Fruit fly (Drosophila melanogaster) whole organism, embryonic: ENCODE results near the gene VhaM9.7-b.

ENCODE experiments used
- C15 ChIP-seq: fragments of 200-800 bp; sonication (Bioruptor generic); IDR thresholded peaks from 3 replicates; pipeline ENCODE4 v1.3.6; 2022; ENCODE audit warnings: missing biosample characterization, missing genetic modification characterization
- CG11398 ChIP-seq: fragments of 200-800 bp; sonication (Bioruptor generic); optimal IDR thresholded peaks from 2 replicates; lab custom pipeline; 2016; ENCODE audit warnings: missing biosample characterization, missing genetic modification characterization
- CG12659 ChIP-seq: fragments of 200-800 bp; sonication (Bioruptor generic); optimal IDR thresholded peaks from 3 replicates; lab custom pipeline; 2017; ENCODE audit warnings: mild to moderate bottlenecking, missing biosample characterization, missing genetic modification reagents, missing genetic modification characterization
- CG14965 ChIP-seq: fragments of 200-800 bp; sonication (Bioruptor generic); optimal IDR thresholded peaks from 2 replicates; lab custom pipeline; 2016; ENCODE audit warnings: missing biosample characterization, missing genetic modification characterization, borderline replicate concordance
- CG15269 ChIP-seq: fragments of 200-800 bp; sonication (Bioruptor generic); optimal IDR thresholded peaks from 2 replicates; lab custom pipeline; 2018; ENCODE audit warnings: missing biosample characterization, mild to moderate bottlenecking, missing genetic modification characterization, moderate library complexity
- CG16815 ChIP-seq: fragments of 200-800 bp; sonication (Bioruptor generic); optimal IDR thresholded peaks from 3 replicates; lab custom pipeline; 2017; ENCODE audit warnings: missing biosample characterization, mild to moderate bottlenecking, missing genetic modification characterization
- CG1792 ChIP-seq: fragments of 200-800 bp; sonication (Bioruptor generic); optimal IDR thresholded peaks from 2 replicates; lab custom pipeline; 2016; ENCODE audit warnings: missing biosample characterization, missing genetic modification characterization
- CG18599 ChIP-seq: fragments of 200-800 bp; sonication (Bioruptor generic); optimal IDR thresholded peaks from 3 replicates; lab custom pipeline; 2017; ENCODE audit warnings: missing biosample characterization, missing genetic modification characterization, mild to moderate bottlenecking, moderate library complexity, missing genetic modification reagents
- CG2712 ChIP-seq: fragments of 200-800 bp; optimal IDR thresholded peaks from 3 replicates; lab custom pipeline; 2019; ENCODE audit warnings: missing biosample characterization, mild to moderate bottlenecking, missing genetic modification characterization, moderate library complexity
- CG3065 ChIP-seq: fragments of 200-800 bp; sonication (Bioruptor generic); optimal IDR thresholded peaks from 2 replicates; lab custom pipeline; 2016; ENCODE audit warnings: missing biosample characterization, missing genetic modification characterization
- CG31365 ChIP-seq: fragments of 200-800 bp; sonication (Bioruptor generic); optimal IDR thresholded peaks from 2 replicates; lab custom pipeline; 2018; ENCODE audit warnings: missing biosample characterization, mild to moderate bottlenecking, missing genetic modification characterization
- CG32772 ChIP-seq: fragments of 200-800 bp; sonication (Bioruptor generic); IDR thresholded peaks from 2 replicates; pipeline ENCODE4 v1.3.6; 2022; ENCODE audit warnings: missing biosample characterization, missing genetic modification characterization
- CG34224 ChIP-seq: fragments of 200-800 bp; sonication (Bioruptor generic); IDR thresholded peaks from 3 replicates; pipeline ENCODE4 v1.3.6; 2022; ENCODE audit warnings: missing biosample characterization, missing genetic modification characterization; ENCODE audit not compliant: partially characterized antibody
- CG43689 ChIP-seq: fragments of 200-800 bp; sonication (Bioruptor generic); IDR thresholded peaks from 2 replicates; pipeline ENCODE4 v1.3.6; 2022; ENCODE audit warnings: missing biosample characterization, missing genetic modification characterization
- CG4707 ChIP-seq: fragments of 200-800 bp; sonication (Bioruptor generic); optimal IDR thresholded peaks from 2 replicates; lab custom pipeline; 2018; ENCODE audit warnings: missing biosample characterization, mild to moderate bottlenecking, missing genetic modification characterization, moderate library complexity
- CG7271 ChIP-seq: fragments of 200-800 bp; sonication (Bioruptor generic); optimal IDR thresholded peaks from 2 replicates; lab custom pipeline; 2018; ENCODE audit warnings: missing biosample characterization, mild to moderate bottlenecking, missing genetic modification characterization, moderate library complexity
- CG7357 ChIP-seq: fragments of 200-800 bp; sonication (Bioruptor generic); IDR thresholded peaks from 3 replicates; pipeline ENCODE4 v1.3.6; 2022; ENCODE audit warnings: missing biosample characterization, missing genetic modification characterization
- CG7987 ChIP-seq: fragments of 200-800 bp; sonication (Bioruptor generic); optimal IDR thresholded peaks from 2 replicates; lab custom pipeline; 2018; ENCODE audit warnings: missing biosample characterization, mild to moderate bottlenecking, missing genetic modification characterization, moderate library complexity
- CG8089 ChIP-seq: fragments of 200-800 bp; sonication (Bioruptor generic); optimal IDR thresholded peaks from 3 replicates; lab custom pipeline; 2016; ENCODE audit warnings: missing biosample characterization, missing genetic modification characterization
- CG8478 ChIP-seq: fragments of >200 bp; optimal IDR thresholded peaks from 2 replicates; lab custom pipeline; 2018
- CG9932 ChIP-seq: fragments of 200-800 bp; sonication (Bioruptor generic); IDR thresholded peaks from 2 replicates; pipeline ENCODE4 v1.3.6; 2022; ENCODE audit warnings: missing biosample characterization, missing genetic modification characterization
- CkIIα-i1 ChIP-seq: fragments of 200-800 bp; sonication (Bioruptor generic); IDR thresholded peaks from 2 replicates; pipeline ENCODE4 v1.3.6; 2022; ENCODE audit warnings: missing biosample characterization, missing genetic modification characterization
- Dfd ChIP-seq, 2 experiments: fragments of >200 bp; optimal IDR thresholded peaks; 2 replicates each; lab custom pipeline; 2017; ENCODE audit warnings: missing biosample characterization in 2 of 2, missing genetic modification characterization in 2 of 2
- Doc2 ChIP-seq: fragments of 200-800 bp; sonication (Bioruptor generic); IDR thresholded peaks from 2 replicates; pipeline ENCODE4 v1.3.6; 2022; ENCODE audit warnings: missing biosample characterization, missing genetic modification characterization
- Fer3 ChIP-seq: fragments of 200-800 bp; sonication (Bioruptor generic); optimal IDR thresholded peaks from 2 replicates; lab custom pipeline; 2018; ENCODE audit warnings: missing biosample characterization, mild to moderate bottlenecking, missing genetic modification characterization, moderate library complexity
- Gsc ChIP-seq: fragments of 200-800 bp; sonication (Bioruptor generic); IDR thresholded peaks from 2 replicates; pipeline ENCODE4 v1.3.6; 2022; ENCODE audit warnings: missing biosample characterization, missing genetic modification characterization
- Meics ChIP-seq: fragments of 200-800 bp; sonication (Bioruptor generic); optimal IDR thresholded peaks from 2 replicates; lab custom pipeline; 2017; ENCODE audit warnings: missing biosample characterization, mild to moderate bottlenecking, missing genetic modification characterization
- Neu2 ChIP-seq: fragments of 200-800 bp; sonication (Bioruptor generic); optimal IDR thresholded peaks from 3 replicates; lab custom pipeline; 2016; ENCODE audit warnings: missing biosample characterization, missing genetic modification characterization, borderline replicate concordance
- NfI ChIP-seq: fragments of 200-800 bp; sonication (Bioruptor generic); optimal IDR thresholded peaks from 3 replicates; lab custom pipeline; 2018; ENCODE audit warnings: missing biosample characterization, mild to moderate bottlenecking, missing genetic modification characterization, moderate library complexity
- Optix ChIP-seq: fragments of 200-800 bp; sonication (Bioruptor generic); IDR thresholded peaks from 3 replicates; pipeline ENCODE4 v1.3.6; 2022; ENCODE audit warnings: missing biosample characterization, missing genetic modification characterization
- Six4 ChIP-seq: fragments of 200-800 bp; sonication (Bioruptor generic); optimal IDR thresholded peaks from 2 replicates; lab custom pipeline; 2016; ENCODE audit warnings: missing biosample characterization, missing genetic modification characterization
- Ssrp ChIP-seq: fragments of 200-800 bp; sonication (Bioruptor generic); optimal IDR thresholded peaks from 2 replicates; lab custom pipeline; 2018; ENCODE audit warnings: missing biosample characterization, mild to moderate bottlenecking, missing genetic modification characterization, moderate library complexity
- ase ChIP-seq: fragments of 200-800 bp; sonication (Bioruptor generic); IDR thresholded peaks from 3 replicates; pipeline ENCODE4 v1.3.6; 2022; ENCODE audit warnings: missing biosample characterization, missing genetic modification characterization
- cas ChIP-seq: fragments of 200-800 bp; sonication (Bioruptor generic); IDR thresholded peaks from 2 replicates; pipeline ENCODE4 v1.3.6; 2022; ENCODE audit warnings: missing biosample characterization, missing genetic modification characterization
- croc ChIP-seq: fragments of 200-800 bp; sonication (Bioruptor generic); conservative IDR thresholded peaks from 3 replicates; pipeline ENCODE4 v1.3.6; 2022; ENCODE audit warnings: missing biosample characterization, missing genetic modification characterization
- hb ChIP-seq: fragments of 200-800 bp; sonication (Bioruptor generic); IDR thresholded peaks from 3 replicates; pipeline ENCODE4 v1.3.6; 2022; ENCODE audit warnings: missing biosample characterization, missing genetic modification characterization; ENCODE audit not compliant: partially characterized antibody
- ind ChIP-seq: fragments of 200-800 bp; sonication (Bioruptor generic); optimal IDR thresholded peaks from 3 replicates; lab custom pipeline; 2016; ENCODE audit warnings: missing biosample characterization, missing genetic modification characterization
- insv ChIP-seq, 2 experiments: fragments of 200-800 bp; sonication (Bioruptor generic); optimal IDR thresholded peaks; 3 replicates each; lab custom pipeline; 2016 to 2018; ENCODE audit warnings: missing biosample characterization in 2 of 2, missing genetic modification characterization in 2 of 2
- luna ChIP-seq: fragments of 200-800 bp; sonication (Bioruptor generic); optimal IDR thresholded peaks from 2 replicates; lab custom pipeline; 2016; ENCODE audit warnings: missing biosample characterization, missing genetic modification characterization
- nerfin-1 ChIP-seq: fragments of 200-800 bp; sonication (Bioruptor generic); optimal IDR thresholded peaks from 3 replicates; lab custom pipeline; 2019; ENCODE audit warnings: missing biosample characterization, mild to moderate bottlenecking, missing genetic modification characterization, moderate library complexity
- oc ChIP-seq: fragments of 200-800 bp; sonication (Bioruptor generic); optimal IDR thresholded peaks from 2 replicates; lab custom pipeline; 2018; ENCODE audit warnings: missing biosample characterization, mild to moderate bottlenecking, missing genetic modification characterization, moderate library complexity
- org-1 ChIP-seq: fragments of 200-800 bp; sonication (Bioruptor generic); optimal IDR thresholded peaks from 2 replicates; lab custom pipeline; 2017; ENCODE audit warnings: missing biosample characterization, missing genetic modification characterization
- pnt ChIP-seq: fragments of 200-800 bp; sonication (Bioruptor generic); optimal IDR thresholded peaks from 3 replicates; lab custom pipeline; 2016; ENCODE audit warnings: missing biosample characterization, missing genetic modification characterization
- prd ChIP-seq, 3 experiments: fragments of >200 bp in 2 of 3; fragments of 200-800 bp in 1 of 3; sonication (Bioruptor generic) in 1 of 3; optimal IDR thresholded peaks in 2 of 3; IDR thresholded peaks in 1 of 3; 2 replicates in 2 of 3; 3 replicates in 1 of 3; pipeline versions ENCODE4 v1.3.6 to Lab custom; 2017 to 2022; ENCODE audit warnings: missing biosample characterization in 1 of 3, missing genetic modification characterization in 1 of 3
- sisA ChIP-seq: fragments of 200-800 bp; sonication (Bioruptor generic); IDR thresholded peaks from 2 replicates; pipeline ENCODE4 v1.3.6; 2022; ENCODE audit warnings: missing biosample characterization, missing genetic modification characterization
- sr ChIP-seq: fragments of 200-800 bp; sonication (Bioruptor generic); IDR thresholded peaks from 3 replicates; pipeline ENCODE4 v1.3.6; 2022; ENCODE audit warnings: missing biosample characterization, missing genetic modification characterization
- ttk ChIP-seq: fragments of 200-800 bp; sonication (Bioruptor generic); IDR thresholded peaks from 2 replicates; pipeline ENCODE4 v2.1.2; 2022; ENCODE audit warnings: missing biosample characterization, missing genetic modification characterization
- usp ChIP-seq: fragments of >200 bp; optimal IDR thresholded peaks from 2 replicates; lab custom pipeline; 2017; ENCODE audit warnings: missing biosample characterization, missing genetic modification characterization

Gene VhaM9.7-b

DNA sequence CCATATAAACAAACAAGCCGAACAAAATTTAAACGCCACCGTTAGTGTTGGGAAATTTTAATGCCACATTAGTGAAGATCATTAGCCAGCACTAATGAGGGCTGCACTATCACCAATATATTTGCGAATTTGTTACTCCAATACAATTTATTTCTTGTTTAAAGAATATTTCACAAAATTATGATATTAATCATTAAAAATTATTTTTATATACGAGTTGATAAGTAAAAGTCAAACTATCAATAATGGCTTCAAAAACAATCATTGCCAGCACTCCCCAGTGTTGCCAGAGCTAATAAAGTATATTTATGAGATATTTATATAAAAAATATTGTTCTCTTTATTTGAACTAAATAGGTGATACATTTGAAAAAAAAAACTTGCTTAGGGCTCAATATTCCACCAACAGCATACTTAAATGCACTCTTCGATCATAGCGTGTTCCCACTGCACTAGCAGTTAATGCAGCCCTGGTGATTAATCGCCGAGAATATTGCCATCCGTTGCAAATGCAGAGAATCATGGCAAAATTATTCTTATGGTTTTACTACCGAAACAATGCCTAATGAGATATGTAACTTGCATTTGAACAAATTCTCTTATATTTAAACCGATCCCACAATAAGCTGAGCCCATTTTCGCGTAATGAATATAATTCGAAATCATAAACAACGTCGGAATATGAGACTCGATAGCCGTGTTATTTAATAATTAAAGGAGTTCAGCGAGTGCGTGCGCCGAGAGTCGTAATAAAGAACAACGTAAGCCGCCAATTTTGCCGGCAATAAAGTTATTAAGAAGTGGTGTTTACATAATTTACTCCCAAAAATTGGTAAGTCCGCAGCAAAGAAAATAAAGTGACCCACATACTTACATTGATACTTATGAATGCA is 23.6 kb upstream of the VhaM9.7-b start, which contains the start of the genes SAK and Cdk12 (continued):
- peak; percentile 64 for TF ChIP-seq org-1 (GFP tag; lab: Kevin White, UChicago)
- TF ChIP-seq Doc2 (GFP tag; lab: Robert Waterston, UW): no peak
- peak; percentile 80 for TF ChIP-seq NfI (GFP tag; lab: Kevin White, UChicago)
- peak; percentile 82 for TF ChIP-seq Fer3 (tag; lab: Kevin White, UChicago)
- TF ChIP-seq sr (GFP tag; lab: Robert Waterston, UW): peak; percentile 5; the same call in 1 of the 3 replicates
- TF ChIP-seq CkIIα-i1 (GFP tag; lab: Robert Waterston, UW): no peak
- TF ChIP-seq hb (GFP tag; lab: Robert Waterston, UW): no peak
- TF ChIP-seq CG18599: peak; percentile 89
- TF ChIP-seq Ssrp (tag; lab: Kevin White, UChicago): peak; percentile 86
- TF ChIP-seq CG7357 (GFP tag; lab: Robert Waterston, UW): peak; percentile 97
- peak; percentile 78 for TF ChIP-seq ase (GFP tag; lab: Robert Waterston, UW)
- no peak for TF ChIP-seq CG4707 (GFP tag; lab: Kevin White, UChicago)
- TF ChIP-seq usp (GFP tag; lab: Kevin White, UChicago): no peak
- no peak for TF ChIP-seq prd (optimal IDR thresholded peaks at IDR 0.05; lab: Kevin White, UChicago)
- peak; percentile 90 for TF ChIP-seq prd (GFP tag; IDR thresholded peaks at IDR 0.05; lab: Robert Waterston, UW)
- peak; percentile 85 for TF ChIP-seq Meics
- no peak; the same call in 1 of the 2 replicates for TF ChIP-seq cas
- peak; percentile 89 for TF ChIP-seq CG2712 (tag; lab: Kevin White, UChicago)
- TF ChIP-seq nerfin-1 (tag; lab: Kevin White, UChicago): peak; percentile 77
- 0 out of 2 replicates have a peak, but pooled peaks have one; percentile 34 for TF ChIP-seq CG43689 (GFP tag; lab: Robert Waterston, UW)
- peak; percentile 36 for TF ChIP-seq CG8089 (GFP tag; lab: Kevin White, UChicago)
- TF ChIP-seq CG16815 (GFP tag; lab: Kevin White, UChicago): peak; percentile 87
- TF ChIP-seq luna: no peak
- no peak for TF ChIP-seq CG14965
- TF ChIP-seq Six4 (GFP tag; lab: Kevin White, UChicago): peak; percentile 80
- TF ChIP-seq ttk (GFP tag; lab: Robert Waterston, UW): peak; percentile 82
- peak; percentile 22 for TF ChIP-seq CG31365 (tag; lab: Kevin White, UChicago)
- peak; percentile 58 for TF ChIP-seq CG3065
- peak; percentile 52 for TF ChIP-seq CG7987 (GFP tag; lab: Kevin White, UChicago)
- TF ChIP-seq Dfd (GFP tag; optimal IDR thresholded peaks at IDR 0.05; lab: Kevin White, UChicago): peak in 1 of 2 experiments; percentile 49
- peak; percentile 88 for TF ChIP-seq CG15269 (tag; lab: Kevin White, UChicago)
- TF ChIP-seq CG9932 (GFP tag; lab: Robert Waterston, UW): peak; percentile 90
- peak; percentile 76 for TF ChIP-seq CG32772 (GFP tag; lab: Robert Waterston, UW)
- TF ChIP-seq ind: peak; percentile 86
- TF ChIP-seq pnt (GFP tag; lab: Kevin White, UChicago): peak; percentile 71
- peak; percentile 71 for TF ChIP-seq oc (tag; lab: Kevin White, UChicago)
- no peak for TF ChIP-seq CG11398
- TF ChIP-seq Gsc (GFP tag; lab: Robert Waterston, UW): no peak; the same call in 1 of the 2 replicates
- TF ChIP-seq sisA (GFP tag; lab: Robert Waterston, UW): peak; percentile 86
- TF ChIP-seq CG34224 (GFP tag; lab: Robert Waterston, UW): peak; percentile 37; the same call in 1 of the 3 replicates
- peak; percentile 91 for TF ChIP-seq CG12659 (GFP tag; lab: Kevin White, UChicago)
- TF ChIP-seq croc (GFP tag; lab: Robert Waterston, UW): peak; percentile 50; the same call in 2 of the 3 replicates
- peak; percentile 10 for TF ChIP-seq CG1792
- 0 out of 3 replicates have a peak, but pooled peaks have one; percentile 56 for TF ChIP-seq C15
- peak; percentile 65; the same call in 2 of the 3 replicates for TF ChIP-seq Optix (GFP tag; lab: Robert Waterston, UW)
- peak; percentile 57 for TF ChIP-seq CG7271 (tag; lab: Kevin White, UChicago)
- peak in 1 of 2 experiments; percentile 71 for TF ChIP-seq insv (GFP tag; optimal IDR thresholded peaks at IDR 0.05; lab: Kevin White, UChicago)
- TF ChIP-seq CG8478 (lab: Kevin White, UChicago): no peak
- no peak for TF ChIP-seq Neu2 (GFP tag; lab: Kevin White, UChicago)
